Worm (Caenorhabditis elegans) whole organism, L1 larva: ENCODE data around the gene ZK1320.5.

ENCODE experiments used
- C04F5.9 ChIP-seq: sonication (generic microtip); optimal IDR thresholded peaks from 2 replicates; lab custom pipeline; 2016; ENCODE audit warnings: missing genetic modification characterization, missing compliant biosample characterization
- C16A3.4 ChIP-seq: fragments of 150-350 bp; optimal IDR thresholded peaks from 2 replicates; lab custom pipeline; 2014; ENCODE audit warnings: missing biosample characterization, missing genetic modification characterization
- Y116A8C.19 ChIP-seq: sonication (generic microtip); optimal IDR thresholded peaks from 2 replicates; lab custom pipeline; 2016; ENCODE audit warnings: missing compliant biosample characterization, missing genetic modification characterization, borderline replicate concordance
- aha-1 ChIP-seq: fragments of 150-350 bp; optimal IDR thresholded peaks from 2 replicates; lab custom pipeline; 2014; ENCODE audit warnings: missing biosample characterization, missing genetic modification characterization
- alr-1 ChIP-seq: fragments of 200-800 bp; sonication (Bioruptor generic); optimal IDR thresholded peaks from 2 replicates; lab custom pipeline; 2018; ENCODE audit warnings: borderline replicate concordance, mild to moderate bottlenecking, missing genetic modification characterization, missing compliant biosample characterization
- aly-2 ChIP-seq: fragments of 150-350 bp; optimal IDR thresholded peaks from 2 replicates; lab custom pipeline; 2014; ENCODE audit warnings: missing biosample characterization, missing genetic modification characterization
- blmp-1 ChIP-seq: fragments of 150-350 bp; optimal IDR thresholded peaks from 2 replicates; lab custom pipeline; 2014; ENCODE audit warnings: missing biosample characterization, missing genetic modification characterization
- ceh-8 ChIP-seq: fragments of 200-800 bp; sonication (Bioruptor generic); optimal IDR thresholded peaks from 2 replicates; lab custom pipeline; 2018; ENCODE audit warnings: mild to moderate bottlenecking, missing genetic modification characterization, moderate library complexity, missing compliant biosample characterization
- ceh-82 ChIP-seq, 3 experiments: fragments of 150-350 bp in 1 of 3; sonication (generic microtip) in 2 of 3; optimal IDR thresholded peaks; 2 replicates each; lab custom pipeline; 2014 to 2017; ENCODE audit warnings: missing biosample characterization in 3 of 3, missing genetic modification characterization in 3 of 3
- ceh-88 ChIP-seq: fragments of 200-800 bp; sonication (Bioruptor generic); IDR thresholded peaks from 2 replicates; pipeline ENCODE4 v1.3.6; 2022; ENCODE audit warnings: missing genetic modification characterization, missing compliant biosample characterization
- ces-1 ChIP-seq: fragments of 150-350 bp; optimal IDR thresholded peaks from 2 replicates; lab custom pipeline; 2014; ENCODE audit warnings: missing biosample characterization, missing genetic modification reagents, missing genetic modification characterization
- dsc-1 ChIP-seq: sonication (generic microtip); optimal IDR thresholded peaks from 2 replicates; lab custom pipeline; 2016; ENCODE audit warnings: mild to moderate bottlenecking, missing genetic modification characterization, missing compliant biosample characterization
- efl-1 ChIP-seq, 4 experiments: fragments of 150-350 bp; optimal IDR thresholded peaks in 3 of 4; peaks in 1 of 4; 1 replicate in 1 of 4; 2 replicates in 3 of 4; lab custom pipeline; 2014; ENCODE audit warnings: missing biosample characterization in 2 of 4, missing genetic modification characterization in 2 of 4, missing genetic modification reagents in 2 of 4
- efl-3 ChIP-seq: fragments of 200-800 bp; sonication (Bioruptor generic); optimal IDR thresholded peaks from 2 replicates; lab custom pipeline; 2018; ENCODE audit warnings: mild to moderate bottlenecking, missing genetic modification characterization, missing compliant biosample characterization
- ets-5 ChIP-seq: fragments of 200-800 bp; sonication (Bioruptor generic); IDR thresholded peaks from 2 replicates; pipeline ENCODE4 v1.3.6; 2022; ENCODE audit warnings: missing genetic modification characterization, missing compliant biosample characterization
- fkh-8 ChIP-seq: sonication (generic microtip); optimal IDR thresholded peaks from 2 replicates; lab custom pipeline; 2016; ENCODE audit warnings: mild to moderate bottlenecking, missing genetic modification characterization, missing compliant biosample characterization
- grh-1 ChIP-seq: fragments of 200-800 bp; sonication (Bioruptor generic); IDR thresholded peaks from 2 replicates; pipeline ENCODE4 v1.3.6; 2022; ENCODE audit warnings: missing genetic modification reagents, missing genetic modification characterization, missing compliant biosample characterization
- hlh-17 ChIP-seq: fragments of 200-800 bp; sonication (Bioruptor generic); optimal IDR thresholded peaks from 2 replicates; lab custom pipeline; 2018; ENCODE audit warnings: missing genetic modification characterization, mild to moderate bottlenecking, missing compliant biosample characterization, moderate library complexity, borderline replicate concordance
- hpl-2 ChIP-seq: fragments of 150-350 bp; optimal IDR thresholded peaks from 2 replicates; lab custom pipeline; 2014; ENCODE audit warnings: missing biosample characterization, missing genetic modification reagents, missing genetic modification characterization
- jun-1 ChIP-seq: fragments of 150-350 bp; optimal IDR thresholded peaks from 2 replicates; lab custom pipeline; 2014; ENCODE audit warnings: missing biosample characterization, missing genetic modification reagents, missing genetic modification characterization
- lin-13 ChIP-seq: fragments of 150-350 bp; optimal IDR thresholded peaks from 2 replicates; lab custom pipeline; 2014; ENCODE audit warnings: missing biosample characterization, missing genetic modification reagents, missing genetic modification characterization
- lin-15B ChIP-seq: fragments of 150-350 bp; sonication (generic microtip); optimal IDR thresholded peaks from 3 replicates; lab custom pipeline; 2014; ENCODE audit warnings: missing biosample characterization, missing genetic modification characterization
- lin-35 ChIP-seq, 2 experiments: fragments of 150-350 bp; optimal IDR thresholded peaks; 2 replicates each; lab custom pipeline; 2014; ENCODE audit warnings: missing biosample characterization in 2 of 2, missing genetic modification characterization in 2 of 2, missing genetic modification reagents in 2 of 2
- lir-3 ChIP-seq: sonication (generic microtip); optimal IDR thresholded peaks from 2 replicates; lab custom pipeline; 2016; ENCODE audit warnings: mild to moderate bottlenecking, missing genetic modification characterization, moderate library complexity, missing compliant biosample characterization; ENCODE audit not compliant: poor library complexity
- lsy-2 ChIP-seq, 2 experiments: fragments of 150-350 bp; optimal IDR thresholded peaks; 2 replicates each; lab custom pipeline; 2014; ENCODE audit warnings: missing biosample characterization in 2 of 2, missing genetic modification characterization in 2 of 2
- mab-9 ChIP-seq: fragments of 200-800 bp; sonication (Bioruptor generic); IDR thresholded peaks from 2 replicates; pipeline ENCODE4 v1.3.6; 2022; ENCODE audit warnings: missing genetic modification reagents, missing genetic modification characterization, missing compliant biosample characterization
- mdl-1 ChIP-seq, 2 experiments: fragments of 150-350 bp; optimal IDR thresholded peaks; 2 replicates each; lab custom pipeline; 2014 to 2017; ENCODE audit warnings: missing biosample characterization in 2 of 2, missing genetic modification characterization in 2 of 2, inconsistent platforms in 1 of 2
- mef-2 ChIP-seq: fragments of 150-350 bp; optimal IDR thresholded peaks from 2 replicates; lab custom pipeline; 2014; ENCODE audit warnings: missing biosample characterization, missing genetic modification characterization
- mep-1 ChIP-seq: fragments of 150-350 bp; optimal IDR thresholded peaks from 2 replicates; lab custom pipeline; 2014; ENCODE audit warnings: missing biosample characterization, missing genetic modification characterization
- nhr-11 ChIP-seq: fragments of 150-350 bp; optimal IDR thresholded peaks from 2 replicates; lab custom pipeline; 2014; ENCODE audit warnings: missing biosample characterization, missing genetic modification characterization
- nhr-19 ChIP-seq: fragments of 200-800 bp; sonication (Bioruptor generic); conservative IDR thresholded peaks from 2 replicates; pipeline ENCODE4 v1.3.6; 2022; ENCODE audit warnings: missing genetic modification characterization, missing compliant biosample characterization
- nhr-20 ChIP-seq: sonication (generic microtip); optimal IDR thresholded peaks from 2 replicates; lab custom pipeline; 2016; ENCODE audit warnings: mild to moderate bottlenecking, missing genetic modification characterization, missing compliant biosample characterization
- nhr-237 ChIP-seq: fragments of 150-350 bp; optimal IDR thresholded peaks from 2 replicates; lab custom pipeline; 2014; ENCODE audit warnings: missing biosample characterization, missing genetic modification characterization
- nhr-28 ChIP-seq: fragments of 150-350 bp; optimal IDR thresholded peaks from 2 replicates; lab custom pipeline; 2014; ENCODE audit warnings: missing biosample characterization, missing genetic modification characterization
- nhr-47 ChIP-seq: sonication (generic microtip); optimal IDR thresholded peaks from 2 replicates; lab custom pipeline; 2016; ENCODE audit warnings: mild to moderate bottlenecking, missing genetic modification characterization, moderate library complexity, missing compliant biosample characterization
- nhr-76 ChIP-seq: sonication (generic microtip); optimal IDR thresholded peaks from 2 replicates; lab custom pipeline; 2017; ENCODE audit warnings: missing biosample characterization, missing genetic modification characterization
- nhr-77 ChIP-seq: fragments of 150-350 bp; optimal IDR thresholded peaks from 2 replicates; lab custom pipeline; 2014; ENCODE audit warnings: missing biosample characterization, missing genetic modification characterization
- nhr-85 ChIP-seq: sonication (generic microtip); peaks from one replicate; lab custom pipeline; 2016; ENCODE audit warnings: missing genetic modification characterization, inconsistent platforms, missing compliant biosample characterization
- nhr-90 ChIP-seq: sonication (generic microtip); optimal IDR thresholded peaks from 2 replicates; lab custom pipeline; 2016; ENCODE audit warnings: mild to moderate bottlenecking, missing genetic modification characterization, missing compliant biosample characterization; ENCODE audit not compliant: poor library complexity
- pag-3 ChIP-seq: sonication (generic microtip); optimal IDR thresholded peaks from 2 replicates; lab custom pipeline; 2017; ENCODE audit warnings: missing genetic modification characterization, mild to moderate bottlenecking, missing compliant biosample characterization, antibody characterized with exemption, borderline replicate concordance; ENCODE audit not compliant: insufficient read depth
- rnt-1 ChIP-seq: sonication (generic microtip); optimal IDR thresholded peaks from 2 replicates; lab custom pipeline; 2016; ENCODE audit warnings: mild to moderate bottlenecking, missing genetic modification characterization, moderate library complexity, missing compliant biosample characterization
- skn-1 ChIP-seq: fragments of 150-350 bp; optimal IDR thresholded peaks from 2 replicates; lab custom pipeline; 2014; ENCODE audit warnings: missing biosample characterization, missing genetic modification characterization
- snpc-4 ChIP-seq: fragments of 150-350 bp; optimal IDR thresholded peaks from 2 replicates; lab custom pipeline; 2014; ENCODE audit warnings: missing biosample characterization, missing genetic modification characterization
- sox-4 ChIP-seq: sonication (generic microtip); optimal IDR thresholded peaks from 2 replicates; lab custom pipeline; 2016; ENCODE audit warnings: missing genetic modification characterization, missing compliant biosample characterization
- sptf-1 ChIP-seq: fragments of 150-350 bp; optimal IDR thresholded peaks from 2 replicates; lab custom pipeline; 2014; ENCODE audit warnings: missing biosample characterization, missing genetic modification characterization
- swsn-7 ChIP-seq: sonication (generic microtip); optimal IDR thresholded peaks from 2 replicates; lab custom pipeline; 2016; ENCODE audit warnings: missing genetic modification characterization, missing compliant biosample characterization
- tlp-1 ChIP-seq: fragments of 150-350 bp; optimal IDR thresholded peaks from 2 replicates; lab custom pipeline; 2014; ENCODE audit warnings: missing biosample characterization, missing genetic modification characterization
- unc-130 ChIP-seq: fragments of 150-350 bp; optimal IDR thresholded peaks from 2 replicates; lab custom pipeline; 2017; ENCODE audit warnings: missing biosample characterization, missing genetic modification characterization, inconsistent platforms
- unc-30 ChIP-seq: sonication (generic microtip); optimal IDR thresholded peaks from 2 replicates; lab custom pipeline; 2017; ENCODE audit warnings: missing biosample characterization, missing genetic modification characterization
- unc-98 ChIP-seq: fragments of 200-800 bp; sonication (Bioruptor generic); IDR thresholded peaks from 2 replicates; pipeline ENCODE4 v1.3.6; 2022; ENCODE audit warnings: missing genetic modification characterization, missing compliant biosample characterization
- zag-1 ChIP-seq: fragments of 150-350 bp; optimal IDR thresholded peaks from 2 replicates; lab custom pipeline; 2014; ENCODE audit warnings: missing biosample characterization, missing genetic modification characterization
- zip-4 ChIP-seq: fragments of 200-800 bp; sonication (Bioruptor generic); optimal IDR thresholded peaks from 2 replicates; lab custom pipeline; 2018; ENCODE audit warnings: mild to moderate bottlenecking, missing genetic modification characterization, moderate library complexity, missing compliant biosample characterization
- ztf-11 ChIP-seq, 2 experiments: sonication (generic microtip); optimal IDR thresholded peaks; 2 replicates each; lab custom pipeline; 2016 to 2017; ENCODE audit warnings: missing genetic modification characterization in 2 of 2, missing biosample characterization in 1 of 2, missing compliant biosample characterization in 1 of 2

Gene ZK1320.5

DNA sequence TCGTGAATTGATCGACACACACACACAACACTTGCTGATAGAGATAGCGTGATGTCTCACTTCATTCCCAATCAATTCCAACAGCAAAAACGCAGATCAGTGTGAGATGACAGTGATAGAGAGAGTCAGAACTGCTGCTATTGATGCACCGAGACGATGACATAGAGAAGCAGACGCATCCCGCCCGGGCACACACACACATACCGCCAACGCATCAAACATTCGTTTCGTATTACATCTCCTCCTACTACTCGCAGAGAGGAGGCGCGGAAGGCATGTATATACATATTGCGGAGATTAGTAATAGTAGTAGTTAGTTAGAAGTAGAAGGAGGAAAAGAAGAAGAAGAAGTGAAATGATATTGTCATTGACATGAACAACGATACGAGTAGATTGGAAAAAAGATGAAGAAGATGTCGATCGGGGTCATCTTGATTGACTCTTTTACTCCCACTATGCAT lies 46.0 kb downstream of the ZK1320.5 start (continued):
- TF ChIP-seq aly-2 (tag; lab: Kevin White, UChicago), result peak; percentile 30
- no peak for TF ChIP-seq nhr-11 (tag; lab: Kevin White, UChicago)
- peak; percentile 40 for TF ChIP-seq dsc-1 (tag; lab: Kevin White, UChicago)
- TF ChIP-seq skn-1 (tag; lab: Kevin White, UChicago), result peak; percentile 32
- peak; percentile 72 for TF ChIP-seq nhr-90 (tag; lab: Kevin White, UChicago)
- TF ChIP-seq alr-1, result no peak
- no peak for TF ChIP-seq hlh-17 (GFP tag; lab: Kevin White, UChicago)
- peak; percentile 79 for TF ChIP-seq blmp-1 (tag; lab: Kevin White, UChicago)
- TF ChIP-seq mab-9, result no peak
- peak; percentile 61 for TF ChIP-seq C16A3.4 (tag; lab: Kevin White, UChicago)
- no peak for TF ChIP-seq nhr-76 (tag; lab: Kevin White, UChicago)
- peak; percentile 71 for TF ChIP-seq rnt-1 (tag; lab: Kevin White, UChicago)
- no peak for TF ChIP-seq lin-15B (tag; lab: Kevin White, UChicago)
- no peak for TF ChIP-seq ceh-88
- TF ChIP-seq ceh-8 (GFP tag; lab: Kevin White, UChicago), result no peak
- TF ChIP-seq pag-3, result no peak
- peak; percentile 72 for TF ChIP-seq nhr-20 (tag; lab: Kevin White, UChicago)
- peak; percentile 87 for TF ChIP-seq nhr-85 (tag; lab: Kevin White, UChicago)
- TF ChIP-seq aha-1, result no peak
- peak in 2 of 3 experiments; percentile 18 to 35 for TF ChIP-seq ceh-82 (tag; optimal IDR thresholded peaks at IDR 0.05; lab: Kevin White, UChicago)
- TF ChIP-seq tlp-1, result no peak
- TF ChIP-seq nhr-19, result peak; percentile 61
- no peak for TF ChIP-seq unc-98 (GFP tag; lab: Robert Waterston, UW)
- no peak for TF ChIP-seq nhr-77 (tag; lab: Kevin White, UChicago)
- no peak for TF ChIP-seq hpl-2 (GFP tag; lab: Kevin White, UChicago)
- TF ChIP-seq ets-5 (GFP tag; lab: Robert Waterston, UW), result no peak
- peak; percentile 26 to 55 for TF ChIP-seq lsy-2 (tag; optimal IDR thresholded peaks at IDR 0.05; lab: Kevin White, UChicago)
- no peak for TF ChIP-seq lir-3 (tag; lab: Kevin White, UChicago)
- TF ChIP-seq sptf-1 (tag; lab: Kevin White, UChicago), result no peak
- TF ChIP-seq fkh-8 (tag; lab: Kevin White, UChicago), result no peak
- no peak for TF ChIP-seq ces-1 (GFP tag; lab: Kevin White, UChicago)
- TF ChIP-seq ztf-11 (tag; optimal IDR thresholded peaks at IDR 0.05; lab: Kevin White, UChicago), result no peak
- no peak for TF ChIP-seq snpc-4
- peak; percentile 17 for TF ChIP-seq nhr-47 (tag; lab: Kevin White, UChicago)
- no peak for TF ChIP-seq mef-2
- TF ChIP-seq lin-35 (GFP tag; optimal IDR thresholded peaks at IDR 0.05; lab: Kevin White, UChicago), result peak; percentile 4 to 64
- TF ChIP-seq efl-3, result no peak
- TF ChIP-seq lin-13 (GFP tag; lab: Kevin White, UChicago), result no peak
- TF ChIP-seq C04F5.9 (tag; lab: Kevin White, UChicago), result no peak
- no peak for TF ChIP-seq nhr-28
- no peak for TF ChIP-seq sox-4
- TF ChIP-seq grh-1 (GFP tag; lab: Robert Waterston, UW), result no peak
- no peak for TF ChIP-seq Y116A8C.19
- TF ChIP-seq efl-1 (optimal IDR thresholded peaks at IDR 0.05; lab: Kevin White, UChicago), result peak; percentile 33 to 43
- TF ChIP-seq efl-1 (GFP tag; optimal IDR thresholded peaks at IDR 0.05 in 1 of 2; lab: Kevin White, UChicago), result no peak
- peak; percentile 36 for TF ChIP-seq swsn-7
- no peak for TF ChIP-seq nhr-237 (tag; lab: Kevin White, UChicago)
- TF ChIP-seq mep-1, result peak; percentile 59
- peak; percentile 59 for TF ChIP-seq unc-130
- TF ChIP-seq mdl-1 (tag; optimal IDR thresholded peaks at IDR 0.05; lab: Kevin White, UChicago), result peak in 1 of 2 experiments; percentile 70
- TF ChIP-seq zag-1 (tag; lab: Kevin White, UChicago), result no peak
- TF ChIP-seq unc-30 (tag; lab: Kevin White, UChicago), result no peak
- no peak for TF ChIP-seq zip-4
- peak; percentile 59 for TF ChIP-seq jun-1
